Worm (Caenorhabditis elegans): ENCODE data around the gene srbc-26.

- TF ChIP-seq W03F9.2 (tag; optimal IDR thresholded peaks at IDR 0.05) (no peak), him-1 (tag; optimal IDR thresholded peaks at IDR 0.05) (no peak)
These were observed 48.7 kb downstream of the srbc-26 start, which contains the start of gene srh-109 for ce11 chrV:17220345-17220744.

Data from whole organism, L4/young adult.